Worm (Caenorhabditis elegans) whole organism, mixed stage, embryonic: ENCODE results near the gene C36C9.12.

Experiments
- ceh-39 ChIP-seq: fragments of 150-350 bp; optimal IDR thresholded peaks from 2 replicates; lab custom pipeline; 2014; ENCODE audit warnings: missing biosample characterization, missing genetic modification characterization
- ztf-11 ChIP-seq: fragments of 150-350 bp; optimal IDR thresholded peaks from 2 replicates; lab custom pipeline; 2014; ENCODE audit warnings: missing biosample characterization, missing genetic modification characterization

- TF ChIP-seq ztf-11 (tag; lab: Kevin White, UChicago) (no peak), ceh-39 (tag; lab: Kevin White, UChicago) (no peak)
Observed at ce11 chrX:1675879-1676278, 14.0 kb downstream of the C36C9.12 start.
